Fruit fly (Drosophila melanogaster): ENCODE measurements around the gene Vta1.

Gene Vta1

dm6 chr3L:1609611-1610010 is 43.1 kb downstream of the Vta1 start:
- TF ChIP-seq psq (optimal IDR thresholded peaks at IDR 0.05) (no peak), insv (optimal IDR thresholded peaks at IDR 0.05) (no peak), Sin3A (optimal IDR thresholded peaks at IDR 0.05) (no peak), ttk (optimal IDR thresholded peaks at IDR 0.05) (no peak)

dm6 chr3L:1602833-1603128 is 49.9 kb downstream of the Vta1 start, which contains the start of the genes CG18170 and CG33791:
Gene CG18170 (plus strand): TSS chr3L:1602954.
Gene CG33791 (plus strand): TSS chr3L:1602954.
- TF ChIP-seq Sin3A (optimal IDR thresholded peaks at IDR 0.05) (no peak), psq (optimal IDR thresholded peaks at IDR 0.05) (no peak), ttk (optimal IDR thresholded peaks at IDR 0.05) (no peak), Myc (optimal IDR thresholded peaks at IDR 0.05) (no peak), h (optimal IDR thresholded peaks at IDR 0.05) (no peak), insv (optimal IDR thresholded peaks at IDR 0.05) (no peak)

dm6 chr3L:1602064-1602832 is 50.5 kb downstream of the Vta1 start, which contains the start of gene CG12104:
Gene CG12104 (minus strand): TSS chr3L:1602674.
- TF ChIP-seq Sin3A (optimal IDR thresholded peaks at IDR 0.05) (no peak), Myc (optimal IDR thresholded peaks at IDR 0.05) (no peak), psq (optimal IDR thresholded peaks at IDR 0.05) (no peak), ttk (optimal IDR thresholded peaks at IDR 0.05) (no peak)

All from Kc167 (cell line).